Fruit fly (Drosophila melanogaster) whole organism, pupa: Measurements from ENCODE around the gene Zw10.

Experiments
- CG10348 ChIP-seq: fragments of 200-800 bp; sonication (Bioruptor generic); IDR thresholded peaks from 2 replicates; pipeline ENCODE4 v1.3.6; 2022; ENCODE audit warnings: missing biosample characterization, missing genetic modification characterization
- CG12605 ChIP-seq: fragments of 200-800 bp; sonication (Bioruptor generic); IDR thresholded peaks from 2 replicates; pipeline ENCODE4 v1.3.6; 2022; ENCODE audit warnings: missing biosample characterization, missing genetic modification characterization
- CG13204 ChIP-seq: fragments of 200-800 bp; sonication (Bioruptor generic); optimal IDR thresholded peaks from 2 replicates; lab custom pipeline; 2018; ENCODE audit warnings: missing biosample characterization, mild to moderate bottlenecking, missing genetic modification characterization, moderate library complexity
- CG14655 ChIP-seq: fragments of 200-800 bp; sonication (Bioruptor generic); optimal IDR thresholded peaks from 3 replicates; lab custom pipeline; 2017; ENCODE audit warnings: mild to moderate bottlenecking, missing biosample characterization, missing genetic modification reagents, missing genetic modification characterization
- CG15710 ChIP-seq: fragments of 200-800 bp; sonication (Bioruptor generic); optimal IDR thresholded peaks from 2 replicates; lab custom pipeline; 2018; ENCODE audit warnings: missing biosample characterization, mild to moderate bottlenecking, missing genetic modification characterization, moderate library complexity
- CG17806 ChIP-seq: fragments of 200-800 bp; sonication (Bioruptor generic); optimal IDR thresholded peaks from 2 replicates; lab custom pipeline; 2018; ENCODE audit warnings: missing biosample characterization, mild to moderate bottlenecking, missing genetic modification characterization, moderate library complexity
- CG32121 ChIP-seq: fragments of 200-800 bp; sonication (Bioruptor generic); IDR thresholded peaks from 2 replicates; pipeline ENCODE4 v1.3.6; 2022; ENCODE audit warnings: missing biosample characterization, missing genetic modification characterization
- CG34367 ChIP-seq: fragments of 200-800 bp; sonication (Bioruptor generic); optimal IDR thresholded peaks from 2 replicates; lab custom pipeline; 2018; ENCODE audit warnings: missing biosample characterization, mild to moderate bottlenecking, missing genetic modification characterization
- CG4496 ChIP-seq: fragments of 200-800 bp; sonication (Bioruptor generic); IDR thresholded peaks from 3 replicates; pipeline ENCODE4 v1.3.6; 2022; ENCODE audit warnings: missing biosample characterization, missing genetic modification characterization
- CG8159 ChIP-seq: fragments of 200-800 bp; sonication (Bioruptor generic); optimal IDR thresholded peaks from 3 replicates; lab custom pipeline; 2018; ENCODE audit warnings: missing biosample characterization, mild to moderate bottlenecking, missing genetic modification characterization, moderate library complexity
- CG8301 ChIP-seq: fragments of 200-800 bp; sonication (Bioruptor generic); optimal IDR thresholded peaks from 2 replicates; lab custom pipeline; 2018; ENCODE audit warnings: missing biosample characterization, mild to moderate bottlenecking, missing genetic modification characterization
- CG9948 ChIP-seq: fragments of 200-800 bp; sonication (Bioruptor generic); optimal IDR thresholded peaks from 2 replicates; lab custom pipeline; 2018; ENCODE audit warnings: missing biosample characterization, mild to moderate bottlenecking, missing genetic modification characterization, moderate library complexity
- D1 ChIP-seq: fragments of 200-800 bp; sonication (Bioruptor generic); optimal IDR thresholded peaks from 2 replicates; lab custom pipeline; 2018; ENCODE audit warnings: missing biosample characterization, mild to moderate bottlenecking, missing genetic modification characterization, moderate library complexity
- EcR ChIP-seq: fragments of 200-800 bp; sonication (Bioruptor generic); optimal IDR thresholded peaks from 3 replicates; lab custom pipeline; 2019; ENCODE audit warnings: missing biosample characterization, missing genetic modification characterization, mild to moderate bottlenecking, moderate library complexity, missing genetic modification reagents
- Ets98B ChIP-seq: fragments of 200-800 bp; sonication (Bioruptor generic); IDR thresholded peaks from 2 replicates; pipeline ENCODE4 v1.3.6; 2022; ENCODE audit warnings: missing biosample characterization, missing genetic modification characterization
- Pif1A ChIP-seq: fragments of 200-800 bp; sonication (Bioruptor generic); optimal IDR thresholded peaks from 3 replicates; lab custom pipeline; 2016; ENCODE audit warnings: missing biosample characterization, missing genetic modification characterization
- Pif1B ChIP-seq: fragments of 200-800 bp; sonication (Bioruptor generic); optimal IDR thresholded peaks from 3 replicates; lab custom pipeline; 2016; ENCODE audit warnings: missing biosample characterization, missing genetic modification characterization
- Snoo ChIP-seq: fragments of 200-800 bp; sonication (Bioruptor generic); optimal IDR thresholded peaks from 3 replicates; lab custom pipeline; 2017; ENCODE audit warnings: missing biosample characterization, mild to moderate bottlenecking, missing genetic modification characterization, inconsistent platforms
- fd96Ca ChIP-seq: fragments of 200-800 bp; sonication (Bioruptor generic); IDR thresholded peaks from 3 replicates; pipeline ENCODE4 v1.3.6; 2022; ENCODE audit warnings: missing biosample characterization, missing genetic modification characterization
- gl ChIP-seq: fragments of 200-800 bp; sonication (Bioruptor generic); optimal IDR thresholded peaks from 2 replicates; lab custom pipeline; 2018; ENCODE audit warnings: missing biosample characterization, mild to moderate bottlenecking, missing genetic modification characterization
- rn ChIP-seq: fragments of 200-800 bp; sonication (Bioruptor generic); IDR thresholded peaks from 2 replicates; pipeline ENCODE4 v1.3.6; 2022; ENCODE audit warnings: missing biosample characterization, missing genetic modification characterization

The Zw10 gene

DNA sequence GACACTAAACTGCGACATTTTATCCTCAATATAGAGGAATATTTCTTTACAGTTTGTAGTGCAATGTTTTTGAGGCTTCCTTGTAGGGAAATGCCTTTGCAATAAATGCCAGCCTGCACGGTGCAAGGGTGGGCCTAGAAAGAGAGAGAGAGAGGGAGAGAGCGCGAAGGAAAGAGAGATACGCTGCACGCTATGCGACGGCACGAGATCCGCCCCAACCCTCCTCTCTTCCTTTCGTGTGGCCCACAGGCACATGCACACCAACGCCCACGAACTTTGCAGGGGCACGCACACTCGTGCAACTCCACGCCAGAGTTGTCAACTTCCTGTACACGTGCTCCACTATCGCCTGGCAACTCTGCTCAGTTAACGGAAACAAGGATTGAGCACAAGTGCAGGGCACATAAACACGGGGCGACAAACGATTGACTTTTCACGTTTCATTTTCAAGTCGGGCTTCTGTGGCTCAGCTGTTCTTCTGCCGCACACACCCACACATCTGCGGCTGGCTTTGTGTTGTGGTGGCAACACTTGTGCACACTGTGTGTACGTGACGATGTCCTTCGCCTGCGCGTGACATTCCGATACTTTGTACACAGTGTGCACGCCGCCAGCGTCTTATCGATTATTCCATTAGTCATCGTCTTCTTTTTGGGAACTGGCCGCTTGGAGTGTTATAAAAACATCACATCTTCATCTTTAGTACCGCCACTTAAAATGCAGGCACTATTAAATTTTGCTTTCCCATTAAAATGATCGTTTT, 32.1 kb downstream of the Zw10 start:
- TF ChIP-seq CG14655 (GFP tag; lab: Kevin White, UChicago) (no peak), Pif1A (GFP tag; lab: Kevin White, UChicago) (no peak), CG4496 (no peak), fd96Ca (GFP tag; lab: Robert Waterston, UW) (peak; percentile 33; the same call in 1 of the 3 replicates), CG13204 (peak; percentile 1), EcR (no peak), CG32121 (GFP tag; lab: Robert Waterston, UW) (no peak), CG12605 (GFP tag; lab: Robert Waterston, UW) (no peak), CG8159 (tag; lab: Kevin White, UChicago) (no peak)

DNA sequence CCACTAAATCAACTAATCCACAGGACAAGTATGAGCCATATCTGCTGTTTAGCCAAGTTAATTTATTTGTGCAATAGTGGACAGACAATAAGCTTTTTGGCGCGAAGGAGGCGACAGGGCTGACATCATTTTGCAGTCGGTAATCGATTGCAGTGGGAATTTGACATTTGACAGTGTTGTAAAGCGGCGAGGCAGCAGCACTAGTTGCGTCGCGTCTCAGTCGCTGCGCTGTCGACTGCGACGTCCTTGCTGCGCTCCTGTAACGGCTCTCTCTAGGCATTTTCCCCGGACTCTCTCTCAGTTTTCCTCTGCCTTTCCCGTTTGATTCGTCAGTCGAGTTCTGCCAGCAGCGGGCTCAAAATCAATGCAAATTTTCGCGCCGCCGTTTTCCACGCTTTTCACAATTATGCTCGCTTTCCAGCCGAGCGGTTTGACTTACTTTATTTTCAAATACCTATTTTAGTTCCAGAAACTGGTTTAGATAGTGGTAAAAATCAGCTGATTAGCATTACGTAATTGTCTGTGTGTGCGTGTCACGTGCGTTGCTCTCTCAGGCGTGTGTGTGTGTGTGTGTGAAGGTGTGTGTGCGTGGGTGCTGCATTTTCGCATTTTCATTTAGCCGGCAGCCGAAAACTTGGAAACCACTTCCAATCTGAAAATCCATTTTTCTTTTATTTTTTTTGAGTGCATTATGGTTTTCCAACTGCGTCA, 33.0 kb downstream of the Zw10 start:
- no peak for TF ChIP-seq EcR
- no peak for TF ChIP-seq CG9948 (tag; lab: Kevin White, UChicago)
- TF ChIP-seq CG12605 (GFP tag; lab: Robert Waterston, UW) = no peak
- no peak for TF ChIP-seq Ets98B (GFP tag; lab: Robert Waterston, UW)
- no peak for TF ChIP-seq CG32121 (GFP tag; lab: Robert Waterston, UW)
- TF ChIP-seq CG15710 (tag; lab: Kevin White, UChicago) = no peak
- no peak for TF ChIP-seq CG17806 (tag; lab: Kevin White, UChicago)
- TF ChIP-seq CG14655 (GFP tag; lab: Kevin White, UChicago) = no peak
- TF ChIP-seq CG34367 (tag; lab: Kevin White, UChicago) = no peak
- TF ChIP-seq Pif1A (GFP tag; lab: Kevin White, UChicago) = no peak
- TF ChIP-seq CG13204 = no peak
- TF ChIP-seq gl (tag; lab: Kevin White, UChicago) = no peak
- no peak for TF ChIP-seq CG10348 (GFP tag; lab: Robert Waterston, UW)
- no peak for TF ChIP-seq CG4496
- TF ChIP-seq Snoo = no peak
- TF ChIP-seq D1 (tag; lab: Kevin White, UChicago) = no peak
- TF ChIP-seq Pif1B = no peak
- no peak for TF ChIP-seq CG8301
- no peak for TF ChIP-seq fd96Ca (GFP tag; lab: Robert Waterston, UW)
- no peak for TF ChIP-seq CG8159 (tag; lab: Kevin White, UChicago)
- TF ChIP-seq, all 21 proteins: peak for 0

DNA sequence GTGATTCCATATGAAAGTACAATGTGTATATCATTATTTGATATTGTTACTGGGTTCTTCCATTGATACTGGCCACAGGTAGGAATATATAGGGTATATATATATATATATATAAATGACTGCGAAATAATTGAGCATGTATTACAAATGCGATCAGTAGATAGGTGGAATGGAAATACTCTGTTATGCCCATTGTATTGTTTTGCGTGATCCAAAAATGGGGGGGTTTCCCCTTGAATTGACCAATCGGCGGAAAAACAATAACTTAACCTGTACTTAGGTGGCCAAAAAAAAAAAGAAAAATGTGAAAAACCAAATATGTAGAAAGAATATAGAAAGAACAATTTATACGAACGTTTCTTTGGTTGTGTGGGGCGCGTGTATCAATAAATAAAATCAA, 33.9 kb downstream of the Zw10 start:
- TF ChIP-seq CG8159 (tag; lab: Kevin White, UChicago) (no peak), CG10348 (GFP tag; lab: Robert Waterston, UW) (no peak), CG8301 (no peak), CG34367 (tag; lab: Kevin White, UChicago) (no peak), CG32121 (GFP tag; lab: Robert Waterston, UW) (no peak), rn (no peak), Pif1A (GFP tag; lab: Kevin White, UChicago) (no peak), CG9948 (tag; lab: Kevin White, UChicago) (no peak), Snoo (no peak), D1 (tag; lab: Kevin White, UChicago) (no peak), CG13204 (no peak), CG14655 (GFP tag; lab: Kevin White, UChicago) (no peak), CG17806 (tag; lab: Kevin White, UChicago) (no peak)
- TF ChIP-seq, all 21 proteins: peak for 0

DNA sequence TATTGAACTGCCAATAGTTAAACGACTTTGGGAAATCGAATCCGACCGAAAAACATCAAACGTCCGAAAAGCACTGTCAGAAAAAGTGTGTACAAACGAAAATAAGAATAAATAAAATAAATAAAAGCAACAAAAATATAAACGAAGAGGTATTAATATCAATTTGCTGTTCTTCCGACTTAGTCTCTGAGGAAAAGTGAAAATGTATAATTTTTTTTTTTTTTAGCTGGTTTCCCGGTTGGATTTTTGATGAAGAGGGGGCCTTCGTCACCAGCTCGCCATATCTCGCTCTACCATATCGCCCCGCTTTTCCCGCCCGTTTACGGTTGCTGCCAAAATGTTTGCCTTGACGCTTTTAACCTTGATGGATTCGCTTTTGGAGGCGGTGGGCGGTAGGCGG, 34.6 kb downstream of the Zw10 start:
- TF ChIP-seq CG32121 (GFP tag; lab: Robert Waterston, UW) = no peak
- TF ChIP-seq CG17806 (tag; lab: Kevin White, UChicago) = no peak
- no peak for TF ChIP-seq CG13204
- TF ChIP-seq Snoo = no peak
- no peak for TF ChIP-seq CG14655 (GFP tag; lab: Kevin White, UChicago)
- no peak for TF ChIP-seq CG10348 (GFP tag; lab: Robert Waterston, UW)
- no peak for TF ChIP-seq CG15710 (tag; lab: Kevin White, UChicago)
- TF ChIP-seq Pif1A (GFP tag; lab: Kevin White, UChicago) = no peak
- TF ChIP-seq CG34367 (tag; lab: Kevin White, UChicago) = no peak
- no peak for TF ChIP-seq rn
- no peak for TF ChIP-seq CG4496
- no peak for TF ChIP-seq CG12605 (GFP tag; lab: Robert Waterston, UW)
- no peak for TF ChIP-seq Ets98B (GFP tag; lab: Robert Waterston, UW)
- no peak for TF ChIP-seq Pif1B
- no peak for TF ChIP-seq gl (tag; lab: Kevin White, UChicago)
- TF ChIP-seq CG8301 = no peak

DNA sequence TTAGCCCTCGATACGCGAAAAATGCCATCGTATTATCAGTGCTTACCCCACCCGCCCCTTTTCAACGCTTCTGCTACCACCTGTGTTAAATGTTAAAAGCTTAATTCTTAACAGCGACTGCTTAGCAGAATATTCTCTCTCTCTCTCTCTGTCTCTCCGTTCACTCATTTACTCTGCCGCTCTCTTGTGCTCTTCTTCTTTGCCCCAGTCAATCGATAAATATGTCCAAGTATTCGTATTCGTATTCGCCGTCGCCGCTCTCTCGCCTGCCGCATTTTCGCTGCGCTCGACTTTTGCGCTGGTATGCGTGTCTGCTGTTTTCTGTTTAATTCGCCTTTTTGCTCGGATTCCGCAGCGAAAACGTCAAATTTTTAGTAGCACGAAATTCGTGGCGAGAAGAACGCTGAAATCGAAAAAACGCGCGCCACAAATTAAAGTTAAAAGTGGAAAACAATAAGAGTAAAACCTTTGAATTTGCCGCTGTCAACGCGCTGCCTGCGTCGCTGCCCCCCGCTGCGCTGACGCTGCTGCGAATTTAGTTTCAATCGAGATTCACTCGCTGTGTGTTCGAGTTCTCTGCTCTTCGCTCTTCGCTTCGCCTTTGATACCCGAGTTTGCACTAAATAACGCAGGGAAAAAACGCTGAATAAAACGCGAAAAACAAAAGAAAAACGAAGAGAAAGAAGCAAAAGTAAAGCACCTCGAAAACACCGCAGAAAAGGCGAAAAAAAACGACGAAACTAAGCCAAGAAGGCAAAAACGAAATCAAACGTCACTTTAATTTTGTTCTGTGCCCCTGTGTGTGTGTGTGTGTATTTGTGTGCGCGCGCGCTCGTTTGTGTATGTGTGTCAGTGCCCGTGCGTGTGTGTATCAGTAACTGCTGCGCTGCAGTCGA, 38.7 kb downstream of the Zw10 start:
- no peak for TF ChIP-seq CG9948 (tag; lab: Kevin White, UChicago)
- TF ChIP-seq CG15710 (tag; lab: Kevin White, UChicago) = peak; percentile 15
- TF ChIP-seq CG8159 (tag; lab: Kevin White, UChicago) = peak; percentile 37
- peak; percentile 58 for TF ChIP-seq CG14655 (GFP tag; lab: Kevin White, UChicago)
- no peak for TF ChIP-seq EcR
- TF ChIP-seq gl (tag; lab: Kevin White, UChicago) = no peak
- TF ChIP-seq fd96Ca (GFP tag; lab: Robert Waterston, UW) = peak; percentile 25; the same call in 1 of the 3 replicates
- TF ChIP-seq CG34367 (tag; lab: Kevin White, UChicago) = no peak
- TF ChIP-seq Pif1B = peak; percentile 42
- peak; percentile 8 for TF ChIP-seq CG17806 (tag; lab: Kevin White, UChicago)
- TF ChIP-seq Pif1A (GFP tag; lab: Kevin White, UChicago) = no peak
- peak; percentile 45; the same call in 2 of the 3 replicates for TF ChIP-seq CG4496
- peak; percentile 48; the same call in 1 of the 2 replicates for TF ChIP-seq Ets98B (GFP tag; lab: Robert Waterston, UW)
- no peak for TF ChIP-seq rn
- peak; percentile 27; the same call in 1 of the 2 replicates for TF ChIP-seq CG12605 (GFP tag; lab: Robert Waterston, UW)
- no peak for TF ChIP-seq Snoo
- no peak for TF ChIP-seq CG32121 (GFP tag; lab: Robert Waterston, UW)
- no peak for TF ChIP-seq D1 (tag; lab: Kevin White, UChicago)
- TF ChIP-seq CG8301 = peak; percentile 37
- TF ChIP-seq CG10348 (GFP tag; lab: Robert Waterston, UW) = no peak
- no peak for TF ChIP-seq CG13204
